Worm (Caenorhabditis elegans) whole organism, L2 larva: ENCODE results near the gene npr-10.

ENCODE experiments used
- C34F6.9 ChIP-seq: fragments of 150-350 bp; optimal IDR thresholded peaks from 2 replicates; lab custom pipeline; 2014; ENCODE audit warnings: missing biosample characterization, missing genetic modification characterization
- F13H6.1 ChIP-seq: sonication (generic microtip); optimal IDR thresholded peaks from 2 replicates; lab custom pipeline; 2016; ENCODE audit warnings: missing genetic modification characterization, missing compliant biosample characterization
- R02D3.7 ChIP-seq: fragments of 150-350 bp; optimal IDR thresholded peaks from 2 replicates; lab custom pipeline; 2014; ENCODE audit warnings: missing biosample characterization, missing genetic modification characterization
- Y55F3AM.14 ChIP-seq: fragments of 200-800 bp; sonication (Bioruptor generic); optimal IDR thresholded peaks from 2 replicates; lab custom pipeline; 2018; ENCODE audit warnings: mild to moderate bottlenecking, missing genetic modification characterization, missing compliant biosample characterization
- ZK546.5 ChIP-seq: sonication (generic microtip); optimal IDR thresholded peaks from 2 replicates; lab custom pipeline; 2017; ENCODE audit warnings: missing biosample characterization, missing genetic modification characterization
- alr-1 ChIP-seq: fragments of 150-350 bp; optimal IDR thresholded peaks from 2 replicates; lab custom pipeline; 2014; ENCODE audit warnings: missing biosample characterization, missing genetic modification characterization
- aly-2 ChIP-seq: fragments of 150-350 bp; optimal IDR thresholded peaks from 2 replicates; lab custom pipeline; 2014; ENCODE audit warnings: missing biosample characterization, missing genetic modification characterization
- ama-1 ChIP-seq: fragments of 150-350 bp; optimal IDR thresholded peaks from 2 replicates; lab custom pipeline; 2018; ENCODE audit warnings: inconsistent platforms
- blmp-1 ChIP-seq: sonication (generic microtip); optimal IDR thresholded peaks from 2 replicates; lab custom pipeline; 2017; ENCODE audit warnings: missing genetic modification characterization, mild to moderate bottlenecking, missing compliant biosample characterization, antibody characterized with exemption, moderate library complexity; ENCODE audit not compliant: insufficient read depth
- ceh-16 ChIP-seq: fragments of 150-350 bp; optimal IDR thresholded peaks from 2 replicates; lab custom pipeline; 2014; ENCODE audit warnings: missing biosample characterization, missing genetic modification characterization
- ceh-82 ChIP-seq: fragments of 150-350 bp; optimal IDR thresholded peaks from 2 replicates; lab custom pipeline; 2014; ENCODE audit warnings: missing biosample characterization, missing genetic modification characterization
- crh-2 ChIP-seq: sonication (generic microtip); optimal IDR thresholded peaks from 2 replicates; lab custom pipeline; 2017; ENCODE audit warnings: missing biosample characterization, missing genetic modification characterization
- dmd-4 ChIP-seq: sonication (generic microtip); optimal IDR thresholded peaks from 2 replicates; lab custom pipeline; 2017; ENCODE audit warnings: missing biosample characterization, missing genetic modification characterization
- egl-27 ChIP-seq: sonication (generic microtip); optimal IDR thresholded peaks from 3 replicates; lab custom pipeline; 2017; ENCODE audit warnings: missing biosample characterization, missing genetic modification reagents, missing genetic modification characterization
- elt-1 ChIP-seq: fragments of 150-350 bp; optimal IDR thresholded peaks from 2 replicates; lab custom pipeline; 2014; ENCODE audit warnings: missing biosample characterization, missing genetic modification characterization
- elt-3 ChIP-seq: sonication (generic microtip); optimal IDR thresholded peaks from 2 replicates; lab custom pipeline; 2017; ENCODE audit warnings: missing biosample characterization, missing genetic modification characterization
- fos-1 ChIP-seq: fragments of 150-350 bp; optimal IDR thresholded peaks from 2 replicates; lab custom pipeline; 2014; ENCODE audit warnings: missing biosample characterization, missing genetic modification characterization
- gmeb-1 ChIP-seq: fragments of 150-350 bp; optimal IDR thresholded peaks from 2 replicates; lab custom pipeline; 2014; ENCODE audit warnings: missing biosample characterization, missing genetic modification characterization
- lin-11 ChIP-seq: fragments of 150-350 bp; sonication (generic microtip); optimal IDR thresholded peaks from 2 replicates; lab custom pipeline; 2014; ENCODE audit warnings: missing biosample characterization, missing genetic modification characterization, inconsistent platforms, mixed read lengths
- lin-13 ChIP-seq: fragments of 150-350 bp; optimal IDR thresholded peaks from 2 replicates; lab custom pipeline; 2014; ENCODE audit warnings: missing biosample characterization, missing genetic modification reagents, missing genetic modification characterization
- lin-39 ChIP-seq: fragments of 150-350 bp; optimal IDR thresholded peaks from 2 replicates; lab custom pipeline; 2014; ENCODE audit warnings: missing biosample characterization, missing genetic modification reagents, missing genetic modification characterization
- lsy-2 ChIP-seq, 2 experiments: fragments of 150-350 bp in 1 of 2; sonication (generic microtip) in 1 of 2; optimal IDR thresholded peaks; 2 replicates each; lab custom pipeline; 2014 to 2017; ENCODE audit warnings: missing biosample characterization in 2 of 2, missing genetic modification characterization in 2 of 2
- mab-5 ChIP-seq: fragments of 150-350 bp; optimal IDR thresholded peaks from 2 replicates; lab custom pipeline; 2014; ENCODE audit warnings: missing biosample characterization, missing genetic modification characterization
- mbf-1 ChIP-seq: sonication (generic microtip); optimal IDR thresholded peaks from 2 replicates; lab custom pipeline; 2017; ENCODE audit warnings: missing biosample characterization, missing genetic modification characterization
- mdl-1 ChIP-seq, 2 experiments: fragments of 150-350 bp in 1 of 2; sonication (generic microtip) in 1 of 2; optimal IDR thresholded peaks; 2 replicates each; lab custom pipeline; 2017; ENCODE audit warnings: missing biosample characterization in 2 of 2, missing genetic modification characterization in 2 of 2
- nhr-10 ChIP-seq: sonication (generic microtip); optimal IDR thresholded peaks from 2 replicates; lab custom pipeline; 2017; ENCODE audit warnings: missing biosample characterization, missing genetic modification characterization
- nhr-11 ChIP-seq: fragments of 150-350 bp; optimal IDR thresholded peaks from 2 replicates; lab custom pipeline; 2014; ENCODE audit warnings: missing biosample characterization, missing genetic modification characterization
- nhr-12 ChIP-seq: fragments of 150-350 bp; optimal IDR thresholded peaks from 2 replicates; lab custom pipeline; 2014; ENCODE audit warnings: missing biosample characterization, missing genetic modification characterization
- nhr-129 ChIP-seq: fragments of 150-350 bp; optimal IDR thresholded peaks from 2 replicates; lab custom pipeline; 2014; ENCODE audit warnings: missing biosample characterization, missing genetic modification characterization
- nhr-21 ChIP-seq: fragments of 150-350 bp; optimal IDR thresholded peaks from 2 replicates; lab custom pipeline; 2014; ENCODE audit warnings: missing biosample characterization, missing genetic modification characterization
- nhr-23 ChIP-seq: fragments of 150-350 bp; optimal IDR thresholded peaks from 2 replicates; lab custom pipeline; 2014; ENCODE audit warnings: missing biosample characterization, missing genetic modification reagents, missing genetic modification characterization
- nhr-237 ChIP-seq: fragments of 150-350 bp; optimal IDR thresholded peaks from 2 replicates; lab custom pipeline; 2014; ENCODE audit warnings: missing biosample characterization, missing genetic modification characterization
- nhr-25 ChIP-seq: fragments of 150-350 bp; sonication (generic microtip); optimal IDR thresholded peaks from 3 replicates; lab custom pipeline; 2014; ENCODE audit warnings: missing biosample characterization, missing genetic modification characterization
- nhr-6 ChIP-seq: fragments of 150-350 bp; optimal IDR thresholded peaks from 2 replicates; lab custom pipeline; 2014; ENCODE audit warnings: missing biosample characterization, missing genetic modification characterization
- nhr-77 ChIP-seq: fragments of 150-350 bp; optimal IDR thresholded peaks from 2 replicates; lab custom pipeline; 2014; ENCODE audit warnings: missing biosample characterization, missing genetic modification characterization
- peb-1 ChIP-seq: fragments of 150-350 bp; optimal IDR thresholded peaks from 2 replicates; lab custom pipeline; 2014; ENCODE audit warnings: missing biosample characterization, missing genetic modification characterization
- sem-4 ChIP-seq: fragments of 150-350 bp; optimal IDR thresholded peaks from 2 replicates; lab custom pipeline; 2014; ENCODE audit warnings: missing biosample characterization, missing genetic modification reagents, missing genetic modification characterization
- skn-1 ChIP-seq: sonication (generic microtip); optimal IDR thresholded peaks from 2 replicates; lab custom pipeline; 2017; ENCODE audit warnings: missing biosample characterization, missing genetic modification characterization
- sma-3 ChIP-seq: sonication (generic microtip); optimal IDR thresholded peaks from 2 replicates; lab custom pipeline; 2016; ENCODE audit warnings: missing genetic modification reagents, missing genetic modification characterization, missing compliant biosample characterization
- sma-9 ChIP-seq, 2 experiments: fragments of 150-350 bp in 1 of 2; sonication (generic microtip) in 1 of 2; optimal IDR thresholded peaks; 2 replicates each; lab custom pipeline; 2014 to 2016; ENCODE audit warnings: missing genetic modification characterization in 2 of 2, mild to moderate bottlenecking in 1 of 2, missing biosample characterization in 1 of 2, missing compliant biosample characterization in 1 of 2, missing genetic modification reagents in 1 of 2, moderate library complexity in 1 of 2
- snpc-4 ChIP-seq: fragments of 150-350 bp; optimal IDR thresholded peaks from 2 replicates; lab custom pipeline; 2014; ENCODE audit warnings: missing biosample characterization, missing genetic modification characterization
- unc-39 ChIP-seq: fragments of 150-350 bp; optimal IDR thresholded peaks from 2 replicates; lab custom pipeline; 2014; ENCODE audit warnings: missing biosample characterization, missing genetic modification characterization
- unc-55 ChIP-seq: fragments of 150-350 bp; sonication (generic microtip); optimal IDR thresholded peaks from 3 replicates; lab custom pipeline; 2014; ENCODE audit warnings: missing biosample characterization, missing genetic modification reagents, missing genetic modification characterization
- unc-62 ChIP-seq: fragments of 150-350 bp; optimal IDR thresholded peaks from 2 replicates; lab custom pipeline; 2014; ENCODE audit warnings: missing biosample characterization, missing genetic modification reagents, missing genetic modification characterization
- zag-1 ChIP-seq: fragments of 150-350 bp; optimal IDR thresholded peaks from 2 replicates; lab custom pipeline; 2014; ENCODE audit warnings: missing biosample characterization, missing genetic modification characterization
- ztf-1 ChIP-seq: fragments of 200-800 bp; sonication (Bioruptor generic); conservative IDR thresholded peaks from 2 replicates; pipeline ENCODE4 v1.3.6; 2022; ENCODE audit warnings: missing genetic modification characterization, missing compliant biosample characterization
- ztf-11 ChIP-seq: sonication (generic microtip); optimal IDR thresholded peaks from 2 replicates; lab custom pipeline; 2017; ENCODE audit warnings: missing biosample characterization, missing genetic modification characterization
- ztf-4 ChIP-seq: fragments of 150-350 bp; optimal IDR thresholded peaks from 2 replicates; lab custom pipeline; 2014; ENCODE audit warnings: missing biosample characterization, missing genetic modification characterization

Gene npr-10

ce11 chrX:12975595-12976089, 56.9 kb downstream of the npr-10 start, which contains the start of gene ppk-3:
Gene ppk-3, minus strand, starts transcription at chrX:12975645.
- TF ChIP-seq nhr-77 (tag; lab: Kevin White, UChicago), result no peak
- no peak for TF ChIP-seq unc-39
- no peak for TF ChIP-seq ZK546.5 (tag; lab: Kevin White, UChicago)
- peak; percentile 91 for TF ChIP-seq nhr-129 (tag; lab: Kevin White, UChicago)
- peak; percentile 84 for TF ChIP-seq sma-9 (GFP tag; optimal IDR thresholded peaks at IDR 0.05; lab: Kevin White, UChicago)
- no peak for TF ChIP-seq sma-9 (tag; optimal IDR thresholded peaks at IDR 0.05; lab: Kevin White, UChicago)
- TF ChIP-seq sem-4 (tag; lab: Kevin White, UChicago), result peak; percentile 85
- no peak for TF ChIP-seq ceh-82 (tag; lab: Kevin White, UChicago)
- no peak for TF ChIP-seq aly-2
- TF ChIP-seq ztf-11 (tag; lab: Kevin White, UChicago), result no peak
- no peak for TF ChIP-seq mbf-1 (tag; lab: Kevin White, UChicago)
- peak; percentile 51 for TF ChIP-seq mab-5 (tag; lab: Kevin White, UChicago)
- TF ChIP-seq lin-11, result peak; percentile 73
- peak; percentile 73 for TF ChIP-seq F13H6.1
- peak; percentile 89 for TF ChIP-seq C34F6.9 (tag; lab: Kevin White, UChicago)
- peak; percentile 39 for TF ChIP-seq ztf-4 (tag; lab: Kevin White, UChicago)
- peak; percentile 10 for TF ChIP-seq zag-1 (tag; lab: Kevin White, UChicago)
- TF ChIP-seq nhr-21, result peak; percentile 81
- no peak for TF ChIP-seq ztf-1 (GFP tag; lab: Robert Waterston, UW)
- peak; percentile 84 for TF ChIP-seq nhr-6 (tag; lab: Kevin White, UChicago)
- no peak for TF ChIP-seq nhr-12
- no peak for TF ChIP-seq elt-1 (tag; lab: Kevin White, UChicago)
- peak; percentile 76 for TF ChIP-seq gmeb-1
- TF ChIP-seq fos-1 (tag; lab: Kevin White, UChicago), result peak; percentile 63
- no peak for TF ChIP-seq ceh-16 (tag; lab: Kevin White, UChicago)
- peak; percentile 10 for TF ChIP-seq Y55F3AM.14 (GFP tag; lab: Kevin White, UChicago)
- peak; percentile 71 for TF ChIP-seq unc-55
- TF ChIP-seq unc-62, result no peak
- no peak for TF ChIP-seq nhr-11 (tag; lab: Kevin White, UChicago)
- TF ChIP-seq snpc-4 (tag; lab: Kevin White, UChicago), result peak; percentile 17
- TF ChIP-seq ama-1 (lab: Kevin White, UChicago), result no peak
- no peak for TF ChIP-seq nhr-25 (tag; lab: Kevin White, UChicago)
- peak; percentile 34 for TF ChIP-seq blmp-1
- TF ChIP-seq alr-1 (tag; lab: Kevin White, UChicago), result no peak
- TF ChIP-seq skn-1 (tag; lab: Kevin White, UChicago), result no peak
- TF ChIP-seq nhr-10 (tag; lab: Kevin White, UChicago), result no peak
- no peak for TF ChIP-seq nhr-237 (tag; lab: Kevin White, UChicago)
- TF ChIP-seq elt-3, result no peak
- TF ChIP-seq lsy-2 (tag; optimal IDR thresholded peaks at IDR 0.05; lab: Kevin White, UChicago), result peak; percentile 12 to 84
- peak; percentile 53 for TF ChIP-seq egl-27
- TF ChIP-seq lin-39 (tag; lab: Kevin White, UChicago), result no peak
- TF ChIP-seq R02D3.7 (tag; lab: Kevin White, UChicago), result no peak
- peak in 1 of 2 experiments; percentile 16 for TF ChIP-seq mdl-1 (tag; optimal IDR thresholded peaks at IDR 0.05; lab: Kevin White, UChicago)
- TF ChIP-seq dmd-4 (tag; lab: Kevin White, UChicago), result no peak
- no peak for TF ChIP-seq nhr-23 (tag; lab: Kevin White, UChicago)
- TF ChIP-seq sma-3 (GFP tag; lab: Kevin White, UChicago), result peak; percentile 75
- no peak for TF ChIP-seq peb-1 (tag; lab: Kevin White, UChicago)
- TF ChIP-seq crh-2 (tag; lab: Kevin White, UChicago), result peak; percentile 80
- TF ChIP-seq lin-13 (GFP tag; lab: Kevin White, UChicago), result peak; percentile 84
- TF ChIP-seq, all 48 proteins: peak for 23
